Worm (Caenorhabditis elegans): ENCODE measurements around the gene M151.10.

Gene M151.10

DNA sequence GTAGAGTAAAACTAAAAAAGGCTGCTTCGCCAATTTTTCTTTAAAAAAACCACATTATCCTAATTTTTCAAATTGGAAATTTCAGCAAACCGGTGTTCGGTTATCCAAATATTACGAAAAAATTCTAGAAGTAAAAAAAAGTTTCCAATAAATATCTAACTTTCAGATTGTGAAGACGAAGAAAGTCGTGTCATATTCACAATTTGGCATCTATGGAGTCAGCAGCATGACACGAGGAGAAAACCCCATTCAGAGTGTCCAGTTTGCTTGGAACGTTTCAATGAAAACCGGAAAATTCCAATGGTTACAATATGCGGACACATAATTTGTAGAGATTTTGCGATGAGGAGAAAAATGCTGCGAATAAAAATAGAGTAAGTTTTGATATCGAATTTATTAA, 44.8 kb downstream of the M151.10 start, which contains the start of gene Y49F6A.12:
Gene Y49F6A.12 (plus strand): TSS at position 301 of the 400 bp plus-strand sequence.
- no peak for TF ChIP-seq hnd-1 (tag; optimal IDR thresholded peaks at IDR 0.05)
- no peak for TF ChIP-seq ama-1 (optimal IDR thresholded peaks at IDR 0.05)
- no peak for TF ChIP-seq ets-7 (tag; optimal IDR thresholded peaks at IDR 0.05)
- TF ChIP-seq F13C5.2 (tag; optimal IDR thresholded peaks at IDR 0.05), result no peak
- TF ChIP-seq scrt-1 (GFP tag; IDR thresholded peaks at IDR 0.05), result no peak
- TF ChIP-seq hmg-4 (GFP tag; optimal IDR thresholded peaks at IDR 0.05), result no peak
- TF ChIP-seq pes-1 (GFP tag; IDR thresholded peaks at IDR 0.05), result no peak
- TF ChIP-seq B0310.2 (tag; optimal IDR thresholded peaks at IDR 0.05), result no peak
- TF ChIP-seq sea-1 (GFP tag; conservative IDR thresholded peaks at IDR 0.05), result no peak
- TF ChIP-seq ceh-13 (GFP tag; optimal IDR thresholded peaks at IDR 0.05), result no peak
